4 fruit fly cellular contexts compared by ENCODE assay signal in the genomic region with DNA sequence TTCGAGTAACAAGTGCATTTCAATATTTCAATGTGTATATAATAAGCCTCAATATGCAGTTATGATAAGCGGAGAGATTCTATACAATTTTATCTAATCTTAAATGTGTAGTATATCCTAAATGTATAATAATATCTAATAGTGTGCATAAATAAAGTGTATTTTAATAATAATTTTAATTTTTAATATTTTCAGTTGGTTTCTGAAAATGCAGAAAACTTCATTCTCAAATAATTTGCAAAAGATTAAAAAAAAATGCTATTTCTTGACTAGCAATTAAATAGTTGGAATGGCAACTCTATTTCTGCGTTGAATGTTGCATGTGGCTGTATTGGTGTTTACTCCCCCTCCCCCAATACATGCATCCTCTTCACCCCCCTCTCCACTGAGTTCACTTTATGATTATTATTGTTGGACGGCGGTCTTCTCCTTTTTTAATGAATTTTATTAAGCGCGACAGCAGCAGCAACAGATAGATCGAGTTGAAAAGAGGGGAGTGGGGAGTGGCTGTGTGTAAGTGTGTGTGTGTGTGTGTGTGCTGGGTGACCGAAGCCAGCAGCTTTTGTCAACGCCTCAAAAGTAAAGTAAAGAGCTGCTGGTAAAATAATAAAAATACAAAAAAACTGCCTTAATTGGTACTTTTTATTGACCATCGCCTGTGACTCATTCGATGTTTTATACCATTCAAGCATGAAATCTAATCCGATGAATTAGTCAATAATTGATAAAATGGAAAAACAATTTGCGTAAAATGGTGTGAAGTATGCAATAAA.
A peak's percentile ranks its signal among the peaks of the same experiment; 100 is the strongest.
TF ChIP-seq lines count a peak whose summit lies in the region.

No protein-coding gene starts in this region.

- no peak for TF ChIP-seq CTCF in whole organism, embryonic (GFP tag; optimal IDR thresholded peaks at IDR 0.05; lab: Kevin White, UChicago)

TF ChIP-seq in whole organism, embryonic, 481 proteins besides CTCF, POLR2A, EP300 and RAD21 (continues in another document):
- TF ChIP-seq MTF-1 (GFP tag; optimal IDR thresholded peaks at IDR 0.05; lab: Kevin White, UChicago; ENCODE audit: borderline replicate concordance) (no peak), so (GFP tag; IDR thresholded peaks at IDR 0.05; lab: Robert Waterston, UW) (no peak), bcd (GFP tag; optimal IDR thresholded peaks at IDR 0.05; lab: Kevin White, UChicago) (no peak), CG18262 (tag; optimal IDR thresholded peaks at IDR 0.05; lab: Kevin White, UChicago) (peak; percentile 28), CG14710 (tag; optimal IDR thresholded peaks at IDR 0.05; lab: Kevin White, UChicago) (peak; percentile 3), Gug (GFP tag; IDR thresholded peaks at IDR 0.05; lab: Robert Waterston, UW) (no peak), CG1602 (GFP tag; optimal IDR thresholded peaks at IDR 0.05; lab: Kevin White, UChicago) (no peak), H2.0 (GFP tag; IDR thresholded peaks at IDR 0.05; lab: Robert Waterston, UW) (no peak), CG4854 (GFP tag; optimal IDR thresholded peaks at IDR 0.05; lab: Kevin White, UChicago) (no peak), Pdp1 (GFP tag; optimal IDR thresholded peaks at IDR 0.05; lab: Kevin White, UChicago) (no peak), tx (GFP tag; optimal IDR thresholded peaks at IDR 0.05; lab: Kevin White, UChicago) (no peak), CG3838 (GFP tag; optimal IDR thresholded peaks at IDR 0.05; lab: Kevin White, UChicago) (no peak), z (GFP tag; IDR thresholded peaks at IDR 0.05; lab: Robert Waterston, UW) (0 out of 3 replicates have a peak, but pooled peaks have one; percentile 19), dan (GFP tag; IDR thresholded peaks at IDR 0.05; lab: Robert Waterston, UW) (no peak), CG2199 (GFP tag; IDR thresholded peaks at IDR 0.05; lab: Robert Waterston, UW) (no peak), crol (GFP tag; IDR thresholded peaks at IDR 0.05; lab: Robert Waterston, UW) (peak; percentile 75), Drgx (GFP tag; IDR thresholded peaks at IDR 0.05; lab: Robert Waterston, UW) (no peak), Rfx (GFP tag; IDR thresholded peaks at IDR 0.05; lab: Robert Waterston, UW) (no peak), CG2712 (tag; optimal IDR thresholded peaks at IDR 0.05; lab: Kevin White, UChicago) (no peak), dimm (GFP tag; IDR thresholded peaks at IDR 0.05; lab: Robert Waterston, UW) (no peak), kay (GFP tag; optimal IDR thresholded peaks at IDR 0.05; lab: Kevin White, UChicago) (no peak)

TF ChIP-seq in whole organism, prepupa, 60 proteins besides CTCF, POLR2A, EP300 and RAD21 (continues in another document):
- TF ChIP-seq CG6163 (GFP tag; IDR thresholded peaks at IDR 0.05; lab: Robert Waterston, UW) (no peak), OdsH (GFP tag; optimal IDR thresholded peaks at IDR 0.05; lab: Kevin White, UChicago) (peak; percentile 19), CG6808 (GFP tag; optimal IDR thresholded peaks at IDR 0.05; lab: Kevin White, UChicago) (peak; percentile 60), Hr39 (GFP tag; optimal IDR thresholded peaks at IDR 0.05; lab: Kevin White, UChicago) (no peak), CG8319 (GFP tag; optimal IDR thresholded peaks at IDR 0.05; lab: Kevin White, UChicago) (no peak), CG3032 (tag; optimal IDR thresholded peaks at IDR 0.05; lab: Kevin White, UChicago) (peak; percentile 49), Gug (GFP tag; IDR thresholded peaks at IDR 0.05; lab: Robert Waterston, UW) (no peak), CG10631 (GFP tag; optimal IDR thresholded peaks at IDR 0.05; lab: Kevin White, UChicago) (peak; percentile 8), Ets96B (tag; optimal IDR thresholded peaks at IDR 0.05; lab: Kevin White, UChicago) (peak; percentile 61), spab (GFP tag; optimal IDR thresholded peaks at IDR 0.05; lab: Kevin White, UChicago) (peak; percentile 10), CG3919 (GFP tag; optimal IDR thresholded peaks at IDR 0.05; lab: Kevin White, UChicago) (no peak), pdm3 (GFP tag; optimal IDR thresholded peaks at IDR 0.05; lab: Kevin White, UChicago) (no peak), CG6854 (GFP tag; optimal IDR thresholded peaks at IDR 0.05; lab: Kevin White, UChicago) (no peak), cyc (GFP tag; optimal IDR thresholded peaks at IDR 0.05; lab: Kevin White, UChicago) (no peak), Ets21C (GFP tag; optimal IDR thresholded peaks at IDR 0.05; lab: Kevin White, UChicago) (no peak), CG8119 (GFP tag; IDR thresholded peaks at IDR 0.05; lab: Robert Waterston, UW) (peak; percentile 36; the same call in 1 of the 3 replicates), dsx (GFP tag; optimal IDR thresholded peaks at IDR 0.05; lab: Kevin White, UChicago; ENCODE audit: poor library complexity, severe bottlenecking) (peak; percentile 63), ss (GFP tag; optimal IDR thresholded peaks at IDR 0.05; lab: Kevin White, UChicago) (peak; percentile 58 to 65), Eip75B (GFP tag; optimal IDR thresholded peaks at IDR 0.05; lab: Kevin White, UChicago) (no peak), CG11902 (GFP tag; optimal IDR thresholded peaks at IDR 0.05; lab: Kevin White, UChicago) (no peak), achi (GFP tag; optimal IDR thresholded peaks at IDR 0.05; lab: Kevin White, UChicago) (peak; percentile 15)

TF ChIP-seq in whole organism, pupa, 21 proteins besides CTCF, POLR2A, EP300 and RAD21:
- peak; percentile 40 for TF ChIP-seq CG14655 (GFP tag; optimal IDR thresholded peaks at IDR 0.05; lab: Kevin White, UChicago)
- peak; percentile 32 for TF ChIP-seq CG34367 (tag; optimal IDR thresholded peaks at IDR 0.05; lab: Kevin White, UChicago)
- TF ChIP-seq D1 (tag; optimal IDR thresholded peaks at IDR 0.05; lab: Kevin White, UChicago) = peak; percentile 21
- peak; percentile 7 for TF ChIP-seq CG17806 (tag; optimal IDR thresholded peaks at IDR 0.05; lab: Kevin White, UChicago)
- no peak for TF ChIP-seq Pif1A (GFP tag; optimal IDR thresholded peaks at IDR 0.05; lab: Kevin White, UChicago)
- peak; percentile 52 for TF ChIP-seq CG15710 (tag; optimal IDR thresholded peaks at IDR 0.05; lab: Kevin White, UChicago)
- TF ChIP-seq CG8159 (tag; optimal IDR thresholded peaks at IDR 0.05; lab: Kevin White, UChicago) = peak; percentile 69
- peak; percentile 20 for TF ChIP-seq CG8301 (tag; optimal IDR thresholded peaks at IDR 0.05; lab: Kevin White, UChicago)
- TF ChIP-seq gl (tag; optimal IDR thresholded peaks at IDR 0.05; lab: Kevin White, UChicago) = no peak
- peak; percentile 44 for TF ChIP-seq CG9948 (tag; optimal IDR thresholded peaks at IDR 0.05; lab: Kevin White, UChicago)
- TF ChIP-seq CG32121 (GFP tag; IDR thresholded peaks at IDR 0.05; lab: Robert Waterston, UW) = no peak
- TF ChIP-seq CG13204 (GFP tag; optimal IDR thresholded peaks at IDR 0.05; lab: Kevin White, UChicago) = peak; percentile 47

TF ChIP-seq in whole organism, wandering third instar larva, 38 proteins besides CTCF, POLR2A, EP300 and RAD21:
- TF ChIP-seq HLH106 (tag; optimal IDR thresholded peaks at IDR 0.05; lab: Kevin White, UChicago) (peak; percentile 25), brk (GFP tag; optimal IDR thresholded peaks at IDR 0.05; lab: Kevin White, UChicago) (no peak), foxo (GFP tag; optimal IDR thresholded peaks at IDR 0.05; lab: Kevin White, UChicago) (no peak), dl (GFP tag; optimal IDR thresholded peaks at IDR 0.05; lab: Kevin White, UChicago; ENCODE audit: insufficient read depth in 1 of 2, partially characterized antibody in 2 of 2) (no peak), psq (GFP tag; optimal IDR thresholded peaks at IDR 0.05; lab: Kevin White, UChicago) (peak; percentile 23), Dif (GFP tag; optimal IDR thresholded peaks at IDR 0.05; lab: Kevin White, UChicago; ENCODE audit: partially characterized antibody) (no peak), N (GFP tag; optimal IDR thresholded peaks at IDR 0.05; lab: Kevin White, UChicago) (no peak), CrebA (GFP tag; optimal IDR thresholded peaks at IDR 0.05; lab: Kevin White, UChicago; ENCODE audit: borderline replicate concordance) (no peak), Hr83 (GFP tag; optimal IDR thresholded peaks at IDR 0.05; lab: Kevin White, UChicago; ENCODE audit: poor library complexity, severe bottlenecking) (no peak), br (GFP tag; optimal IDR thresholded peaks at IDR 0.05; lab: Kevin White, UChicago) (no peak), dmrt93B (GFP tag; optimal IDR thresholded peaks at IDR 0.05; lab: Kevin White, UChicago) (no peak), fru (GFP tag; optimal IDR thresholded peaks at IDR 0.05; lab: Kevin White, UChicago) (no peak), jim (GFP tag; optimal IDR thresholded peaks at IDR 0.05; lab: Kevin White, UChicago) (no peak), Sp1 (GFP tag; optimal IDR thresholded peaks at IDR 0.05; lab: Kevin White, UChicago) (peak; percentile 57), GATAd (GFP tag; optimal IDR thresholded peaks at IDR 0.05; lab: Kevin White, UChicago) (no peak), dsf (GFP tag; optimal IDR thresholded peaks at IDR 0.05; lab: Kevin White, UChicago; ENCODE audit: borderline replicate concordance) (no peak), OdsH (GFP tag; optimal IDR thresholded peaks at IDR 0.05; lab: Kevin White, UChicago) (no peak), Mio (GFP tag; optimal IDR thresholded peaks at IDR 0.05; lab: Kevin White, UChicago) (no peak), Rel (GFP tag; optimal IDR thresholded peaks at IDR 0.05; lab: Kevin White, UChicago) (no peak), Rel (tag; optimal IDR thresholded peaks at IDR 0.05; lab: Kevin White, UChicago) (no peak), usp (GFP tag; optimal IDR thresholded peaks at IDR 0.05; lab: Kevin White, UChicago) (no peak), lola (GFP tag; optimal IDR thresholded peaks at IDR 0.05; lab: Kevin White, UChicago) (no peak), Dfd (GFP tag; optimal IDR thresholded peaks at IDR 0.05; lab: Kevin White, UChicago) (no peak), Myc (optimal IDR thresholded peaks at IDR 0.05; lab: Kevin White, UChicago) (peak; percentile 41), pan (optimal IDR thresholded peaks at IDR 0.05; lab: Kevin White, UChicago) (no peak), h (GFP tag; optimal IDR thresholded peaks at IDR 0.05; lab: Kevin White, UChicago) (no peak), tai (GFP tag; optimal IDR thresholded peaks at IDR 0.05; lab: Kevin White, UChicago) (no peak)
TF ChIP-seq in whole organism, wandering third instar larva: peak in this region for 4.
